Worm (Caenorhabditis elegans) whole organism, early embryonic: ENCODE data around the gene col-174.

Experiments
- ets-7 ChIP-seq: sonication (generic microtip); optimal IDR thresholded peaks from 2 replicates; lab custom pipeline; 2016; ENCODE audit warnings: missing genotype, missing genetic modification characterization, missing compliant biosample characterization
- tra-4 ChIP-seq: sonication (generic microtip); optimal IDR thresholded peaks from 2 replicates; lab custom pipeline; 2017; ENCODE audit warnings: missing genetic modification characterization, missing compliant biosample characterization

DNA sequence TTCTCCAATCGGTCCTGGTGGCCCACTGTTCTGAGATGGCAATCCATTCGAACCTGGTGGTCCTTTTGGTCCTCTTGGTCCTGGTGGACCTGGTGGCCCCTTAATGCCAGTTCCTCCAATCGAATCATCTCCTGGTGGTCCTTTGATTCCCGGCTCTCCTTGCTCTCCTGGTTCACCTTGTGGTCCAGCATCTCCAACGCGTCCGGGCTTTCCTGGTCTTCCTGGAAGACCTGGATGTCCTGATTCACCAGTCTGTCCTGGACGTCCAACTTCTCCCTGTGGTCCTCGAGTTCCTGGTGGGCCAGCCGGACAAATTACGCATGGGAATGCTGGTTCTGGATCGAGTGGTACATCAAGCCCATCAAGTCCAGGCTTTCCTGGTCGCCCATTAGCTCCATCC lies 9.7 kb upstream of the col-174 start:
- TF ChIP-seq tra-4 (tag; lab: Kevin White, UChicago) (no peak), ets-7 (no peak)
